Worm (Caenorhabditis elegans) whole organism, L1 larva: ENCODE measurements around the gene nhr-150.

Source experiments
- C16A3.4 ChIP-seq: fragments of 150-350 bp; optimal IDR thresholded peaks from 2 replicates; lab custom pipeline; 2014; ENCODE audit warnings: missing biosample characterization, missing genetic modification characterization
- aly-2 ChIP-seq: fragments of 150-350 bp; optimal IDR thresholded peaks from 2 replicates; lab custom pipeline; 2014; ENCODE audit warnings: missing biosample characterization, missing genetic modification characterization
- ama-1 ChIP-seq: fragments of 150-350 bp; optimal IDR thresholded peaks from 2 replicates; lab custom pipeline; 2014
- blmp-1 ChIP-seq: fragments of 150-350 bp; optimal IDR thresholded peaks from 2 replicates; lab custom pipeline; 2014; ENCODE audit warnings: missing biosample characterization, missing genetic modification characterization
- ceh-82 ChIP-seq, 3 experiments: fragments of 150-350 bp in 1 of 3; sonication (generic microtip) in 2 of 3; optimal IDR thresholded peaks; 2 replicates each; lab custom pipeline; 2014 to 2017; ENCODE audit warnings: missing biosample characterization in 3 of 3, missing genetic modification characterization in 3 of 3
- ceh-90 ChIP-seq: sonication (generic microtip); optimal IDR thresholded peaks from 2 replicates; lab custom pipeline; 2016; ENCODE audit warnings: missing genetic modification characterization, missing compliant biosample characterization
- ces-1 ChIP-seq: fragments of 150-350 bp; optimal IDR thresholded peaks from 2 replicates; lab custom pipeline; 2014; ENCODE audit warnings: missing biosample characterization, missing genetic modification reagents, missing genetic modification characterization
- dpl-1 ChIP-seq, 3 experiments: fragments of 150-350 bp in 2 of 3; sonication (generic microtip) in 1 of 3; optimal IDR thresholded peaks; 2 replicates each; lab custom pipeline; 2014 to 2017; ENCODE audit warnings: missing biosample characterization in 3 of 3, missing genetic modification characterization in 3 of 3, missing genetic modification reagents in 3 of 3
- efl-1 ChIP-seq, 4 experiments: fragments of 150-350 bp; optimal IDR thresholded peaks in 3 of 4; peaks in 1 of 4; 1 replicate in 1 of 4; 2 replicates in 3 of 4; lab custom pipeline; 2014; ENCODE audit warnings: missing biosample characterization in 2 of 4, missing genetic modification characterization in 2 of 4, missing genetic modification reagents in 2 of 4
- egl-27 ChIP-seq, 2 experiments: fragments of 150-350 bp in 1 of 2; sonication (generic microtip); optimal IDR thresholded peaks; 3 replicates each; lab custom pipeline; 2017 to 2018; ENCODE audit warnings: missing biosample characterization in 2 of 2, missing genetic modification characterization in 2 of 2, missing genetic modification reagents in 2 of 2
- elt-2 ChIP-seq: sonication (generic microtip); optimal IDR thresholded peaks from 2 replicates; lab custom pipeline; 2016; ENCODE audit warnings: missing genetic modification characterization, mild to moderate bottlenecking, inconsistent platforms, missing compliant biosample characterization, missing genetic modification reagents
- jun-1 ChIP-seq: fragments of 150-350 bp; optimal IDR thresholded peaks from 2 replicates; lab custom pipeline; 2014; ENCODE audit warnings: missing biosample characterization, missing genetic modification reagents, missing genetic modification characterization
- lin-13 ChIP-seq: fragments of 150-350 bp; optimal IDR thresholded peaks from 2 replicates; lab custom pipeline; 2014; ENCODE audit warnings: missing biosample characterization, missing genetic modification reagents, missing genetic modification characterization
- lin-35 ChIP-seq, 2 experiments: fragments of 150-350 bp; optimal IDR thresholded peaks; 2 replicates each; lab custom pipeline; 2014; ENCODE audit warnings: missing biosample characterization in 2 of 2, missing genetic modification characterization in 2 of 2, missing genetic modification reagents in 2 of 2
- lsy-2 ChIP-seq, 2 experiments: fragments of 150-350 bp; optimal IDR thresholded peaks; 2 replicates each; lab custom pipeline; 2014; ENCODE audit warnings: missing biosample characterization in 2 of 2, missing genetic modification characterization in 2 of 2
- mdl-1 ChIP-seq, 2 experiments: fragments of 150-350 bp; optimal IDR thresholded peaks; 2 replicates each; lab custom pipeline; 2014 to 2017; ENCODE audit warnings: missing biosample characterization in 2 of 2, missing genetic modification characterization in 2 of 2, inconsistent platforms in 1 of 2
- nhr-11 ChIP-seq: fragments of 150-350 bp; optimal IDR thresholded peaks from 2 replicates; lab custom pipeline; 2014; ENCODE audit warnings: missing biosample characterization, missing genetic modification characterization
- nhr-19 ChIP-seq: fragments of 200-800 bp; sonication (Bioruptor generic); conservative IDR thresholded peaks from 2 replicates; pipeline ENCODE4 v1.3.6; 2022; ENCODE audit warnings: missing genetic modification characterization, missing compliant biosample characterization
- nhr-20 ChIP-seq: sonication (generic microtip); optimal IDR thresholded peaks from 2 replicates; lab custom pipeline; 2016; ENCODE audit warnings: mild to moderate bottlenecking, missing genetic modification characterization, missing compliant biosample characterization
- nhr-47 ChIP-seq: sonication (generic microtip); optimal IDR thresholded peaks from 2 replicates; lab custom pipeline; 2016; ENCODE audit warnings: mild to moderate bottlenecking, missing genetic modification characterization, moderate library complexity, missing compliant biosample characterization
- nhr-77 ChIP-seq: fragments of 150-350 bp; optimal IDR thresholded peaks from 2 replicates; lab custom pipeline; 2014; ENCODE audit warnings: missing biosample characterization, missing genetic modification characterization
- nhr-84 ChIP-seq: sonication (generic microtip); optimal IDR thresholded peaks from 2 replicates; lab custom pipeline; 2017; ENCODE audit warnings: missing biosample characterization, missing genetic modification characterization
- nhr-85 ChIP-seq: sonication (generic microtip); peaks from one replicate; lab custom pipeline; 2016; ENCODE audit warnings: missing genetic modification characterization, inconsistent platforms, missing compliant biosample characterization
- nhr-90 ChIP-seq: sonication (generic microtip); optimal IDR thresholded peaks from 2 replicates; lab custom pipeline; 2016; ENCODE audit warnings: mild to moderate bottlenecking, missing genetic modification characterization, missing compliant biosample characterization; ENCODE audit not compliant: poor library complexity
- pag-3 ChIP-seq: sonication (generic microtip); optimal IDR thresholded peaks from 2 replicates; lab custom pipeline; 2017; ENCODE audit warnings: missing genetic modification characterization, mild to moderate bottlenecking, missing compliant biosample characterization, antibody characterized with exemption, borderline replicate concordance; ENCODE audit not compliant: insufficient read depth
- pqm-1 ChIP-seq: sonication (generic microtip); optimal IDR thresholded peaks from 3 replicates; lab custom pipeline; 2017; ENCODE audit warnings: missing biosample characterization, missing genetic modification characterization
- rnt-1 ChIP-seq: sonication (generic microtip); optimal IDR thresholded peaks from 2 replicates; lab custom pipeline; 2016; ENCODE audit warnings: mild to moderate bottlenecking, missing genetic modification characterization, moderate library complexity, missing compliant biosample characterization
- skn-1 ChIP-seq: fragments of 150-350 bp; optimal IDR thresholded peaks from 2 replicates; lab custom pipeline; 2014; ENCODE audit warnings: missing biosample characterization, missing genetic modification characterization
- snpc-4 ChIP-seq: fragments of 150-350 bp; optimal IDR thresholded peaks from 2 replicates; lab custom pipeline; 2014; ENCODE audit warnings: missing biosample characterization, missing genetic modification characterization
- snu-23 ChIP-seq: sonication (generic microtip); optimal IDR thresholded peaks from 2 replicates; lab custom pipeline; 2016; ENCODE audit warnings: missing genetic modification characterization, missing compliant biosample characterization
- sox-4 ChIP-seq: sonication (generic microtip); optimal IDR thresholded peaks from 2 replicates; lab custom pipeline; 2016; ENCODE audit warnings: missing genetic modification characterization, missing compliant biosample characterization
- sup-37 ChIP-seq: fragments of 200-800 bp; sonication (Bioruptor generic); optimal IDR thresholded peaks from 2 replicates; lab custom pipeline; 2018; ENCODE audit warnings: mild to moderate bottlenecking, missing genetic modification characterization, missing compliant biosample characterization
- swsn-7 ChIP-seq: sonication (generic microtip); optimal IDR thresholded peaks from 2 replicates; lab custom pipeline; 2016; ENCODE audit warnings: missing genetic modification characterization, missing compliant biosample characterization
- tbx-2 ChIP-seq: sonication (generic microtip); optimal IDR thresholded peaks from 2 replicates; lab custom pipeline; 2016; ENCODE audit warnings: missing genetic modification characterization, missing compliant biosample characterization
- unc-130 ChIP-seq: fragments of 150-350 bp; optimal IDR thresholded peaks from 2 replicates; lab custom pipeline; 2017; ENCODE audit warnings: missing biosample characterization, missing genetic modification characterization, inconsistent platforms
- unc-30 ChIP-seq: sonication (generic microtip); optimal IDR thresholded peaks from 2 replicates; lab custom pipeline; 2017; ENCODE audit warnings: missing biosample characterization, missing genetic modification characterization
- vab-15 ChIP-seq: sonication (generic microtip); optimal IDR thresholded peaks from 2 replicates; lab custom pipeline; 2017; ENCODE audit warnings: missing genotype, mild to moderate bottlenecking, missing genetic modification characterization, missing compliant biosample characterization
- xbp-1 ChIP-seq: sonication (generic microtip); optimal IDR thresholded peaks from 2 replicates; lab custom pipeline; 2016; ENCODE audit warnings: missing genetic modification characterization, missing compliant biosample characterization
- zag-1 ChIP-seq: fragments of 150-350 bp; optimal IDR thresholded peaks from 2 replicates; lab custom pipeline; 2014; ENCODE audit warnings: missing biosample characterization, missing genetic modification characterization
- zip-4 ChIP-seq: fragments of 200-800 bp; sonication (Bioruptor generic); optimal IDR thresholded peaks from 2 replicates; lab custom pipeline; 2018; ENCODE audit warnings: mild to moderate bottlenecking, missing genetic modification characterization, moderate library complexity, missing compliant biosample characterization
- ztf-11 ChIP-seq, 2 experiments: sonication (generic microtip); optimal IDR thresholded peaks; 2 replicates each; lab custom pipeline; 2016 to 2017; ENCODE audit warnings: missing genetic modification characterization in 2 of 2, missing biosample characterization in 1 of 2, missing compliant biosample characterization in 1 of 2
- ztf-4 ChIP-seq: fragments of 150-350 bp; optimal IDR thresholded peaks from 2 replicates; lab custom pipeline; 2014; ENCODE audit warnings: missing biosample characterization, missing genetic modification characterization

nhr-150 gene

DNA sequence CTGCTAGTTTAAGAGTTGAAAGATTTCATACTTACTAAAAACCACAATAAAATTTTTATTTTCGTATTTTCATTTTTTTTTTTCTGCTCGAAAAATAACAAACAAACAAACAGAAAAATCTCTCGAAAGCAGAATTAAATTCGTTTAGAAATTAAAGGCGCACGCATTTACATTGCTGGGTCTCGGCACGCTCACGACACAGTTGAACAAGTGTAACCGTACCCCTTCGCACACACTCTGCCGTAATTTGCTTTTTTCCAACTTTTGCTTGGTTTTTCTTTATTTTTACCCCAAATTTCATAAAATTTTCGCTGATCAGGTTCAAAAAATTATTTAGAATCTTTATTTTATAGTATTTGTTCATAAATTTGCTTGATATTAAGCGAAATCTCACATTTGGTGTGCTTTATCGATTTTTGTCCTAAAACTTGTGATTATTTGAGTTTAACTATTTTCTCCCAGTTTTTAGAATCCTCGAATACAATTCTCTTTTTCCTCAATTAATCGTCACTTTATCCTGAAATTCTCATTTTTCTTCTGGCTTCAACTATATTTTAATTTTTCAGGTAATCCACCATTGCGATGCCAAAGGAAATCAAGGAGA, 30.4 kb upstream of the nhr-150 start, which contains the start of gene rpl-38 (continued):
- TF ChIP-seq pqm-1 (tag; lab: Kevin White, UChicago): no peak
- no peak for TF ChIP-seq blmp-1 (tag; lab: Kevin White, UChicago)
- peak; percentile 67 for TF ChIP-seq elt-2 (tag; lab: Kevin White, UChicago)
- no peak for TF ChIP-seq zag-1 (tag; lab: Kevin White, UChicago)
- peak; percentile 66 for TF ChIP-seq aly-2 (tag; lab: Kevin White, UChicago)
- peak; percentile 36 for TF ChIP-seq zip-4 (GFP tag; lab: Kevin White, UChicago)
- TF ChIP-seq nhr-11: peak; percentile 42
- TF ChIP-seq lsy-2 (tag; optimal IDR thresholded peaks at IDR 0.05; lab: Kevin White, UChicago): peak; percentile 99
- TF ChIP-seq ces-1 (GFP tag; lab: Kevin White, UChicago): peak; percentile 17
- peak; percentile 83 for TF ChIP-seq swsn-7 (tag; lab: Kevin White, UChicago)
- TF ChIP-seq tbx-2 (tag; lab: Kevin White, UChicago): peak; percentile 79
- peak; percentile 90 for TF ChIP-seq unc-130
- no peak for TF ChIP-seq nhr-84
- TF ChIP-seq unc-30 (tag; lab: Kevin White, UChicago): no peak
- no peak for TF ChIP-seq sox-4 (tag; lab: Kevin White, UChicago)

ce11 chrV:15505068-15505467, 23.8 kb upstream of the nhr-150 start:
- TF ChIP-seq pag-3 (tag; lab: Kevin White, UChicago) (no peak), ztf-4 (tag; lab: Kevin White, UChicago) (no peak), snu-23 (GFP tag; lab: Kevin White, UChicago) (peak; percentile 51), efl-1 (optimal IDR thresholded peaks at IDR 0.05; lab: Kevin White, UChicago) (peak in 1 of 2 experiments; percentile 46), efl-1 (GFP tag; optimal IDR thresholded peaks at IDR 0.05 in 1 of 2; lab: Kevin White, UChicago) (peak; percentile 29 to 93), nhr-20 (tag; lab: Kevin White, UChicago) (peak; percentile 55), mdl-1 (tag; optimal IDR thresholded peaks at IDR 0.05; lab: Kevin White, UChicago) (peak in 1 of 2 experiments; percentile 33), nhr-19 (GFP tag; lab: Robert Waterston, UW) (peak; percentile 57), unc-30 (tag; lab: Kevin White, UChicago) (no peak), jun-1 (tag; lab: Kevin White, UChicago) (peak; percentile 0), ceh-90 (no peak), lin-35 (GFP tag; optimal IDR thresholded peaks at IDR 0.05; lab: Kevin White, UChicago) (peak; percentile 28 to 65), nhr-77 (tag; lab: Kevin White, UChicago) (peak; percentile 49), xbp-1 (peak; percentile 1), ama-1 (lab: Kevin White, UChicago) (no peak), dpl-1 (GFP tag; optimal IDR thresholded peaks at IDR 0.05; lab: Kevin White, UChicago) (peak in 1 of 3 experiments; percentile 26), nhr-47 (tag; lab: Kevin White, UChicago) (peak; percentile 54), skn-1 (tag; lab: Kevin White, UChicago) (peak; percentile 41), swsn-7 (tag; lab: Kevin White, UChicago) (peak; percentile 47), tbx-2 (tag; lab: Kevin White, UChicago) (peak; percentile 16), nhr-90 (tag; lab: Kevin White, UChicago) (peak; percentile 56), ceh-82 (tag; optimal IDR thresholded peaks at IDR 0.05; lab: Kevin White, UChicago) (peak in 2 of 3 experiments; percentile 10 to 52), sup-37 (GFP tag; lab: Kevin White, UChicago) (peak; percentile 11), elt-2 (tag; lab: Kevin White, UChicago) (peak; percentile 15), vab-15 (tag; lab: Kevin White, UChicago) (no peak), ztf-11 (tag; optimal IDR thresholded peaks at IDR 0.05; lab: Kevin White, UChicago) (peak in 1 of 2 experiments; percentile 4), nhr-85 (tag; lab: Kevin White, UChicago) (peak; percentile 54), lin-13 (GFP tag; lab: Kevin White, UChicago) (peak; percentile 45), snpc-4 (tag; lab: Kevin White, UChicago) (no peak), egl-27 (tag; optimal IDR thresholded peaks at IDR 0.05; lab: Kevin White, UChicago) (no peak), C16A3.4 (peak; percentile 37), rnt-1 (tag; lab: Kevin White, UChicago) (peak; percentile 73)
